Fruit fly (Drosophila melanogaster): ENCODE data around the gene svp.

svp gene

DNA sequence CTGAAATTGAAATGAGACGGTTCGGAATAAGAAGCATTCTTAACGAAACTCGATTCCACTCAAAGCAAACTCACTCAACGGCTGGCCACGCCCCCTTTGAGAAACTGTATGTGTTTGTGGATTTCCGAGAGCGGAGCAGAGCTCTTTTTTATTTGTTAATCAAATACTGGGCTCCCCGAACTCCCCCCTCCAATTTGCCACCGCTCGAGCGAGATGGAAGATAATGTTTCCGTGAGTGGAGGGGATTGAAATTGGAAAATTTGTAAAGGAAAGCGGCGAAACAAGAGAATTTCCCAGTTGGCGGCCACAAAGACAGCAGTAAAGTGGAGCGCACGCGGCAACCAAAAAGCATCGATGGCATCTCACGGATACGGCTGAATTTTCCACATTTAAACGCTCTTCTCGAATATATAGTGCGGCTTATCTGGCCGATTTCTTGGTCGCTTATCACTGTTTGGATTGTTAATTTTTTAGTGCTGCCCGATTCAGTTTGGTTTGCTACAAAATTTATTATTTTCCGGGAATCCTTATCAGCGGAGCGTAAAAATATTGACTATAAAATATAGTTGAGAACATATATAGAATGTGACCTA, 14.0 kb upstream of the svp start:
- TF ChIP-seq pad (GFP tag; optimal IDR thresholded peaks at IDR 0.05): peak; percentile 92
- TF ChIP-seq CG14711 (tag; optimal IDR thresholded peaks at IDR 0.05): no peak

DNA sequence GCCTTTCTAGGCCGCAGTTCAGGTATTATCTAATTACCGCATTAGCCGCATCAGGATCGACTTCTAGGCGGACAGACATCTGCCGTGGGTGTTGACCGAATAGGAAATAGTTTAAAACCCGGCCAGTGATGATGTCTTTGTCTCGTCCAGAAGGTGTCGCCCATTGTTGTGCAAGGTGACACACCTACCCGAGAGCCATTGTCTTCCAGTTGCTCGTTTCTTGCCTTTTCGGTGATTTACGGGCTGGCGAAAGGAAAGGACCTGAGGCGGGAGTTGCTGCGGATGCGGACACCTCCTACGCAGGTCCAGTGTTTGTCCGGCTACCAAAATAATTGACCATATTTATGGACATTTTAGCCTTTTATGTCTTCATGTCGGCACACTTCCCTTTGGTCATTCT, 10.3 kb upstream of the svp start:
- TF ChIP-seq Hr96 (GFP tag; optimal IDR thresholded peaks at IDR 0.05) (no peak), cic (GFP tag; optimal IDR thresholded peaks at IDR 0.05) (no peak), CG7045 (GFP tag; optimal IDR thresholded peaks at IDR 0.05) (no peak), cnc (optimal IDR thresholded peaks at IDR 0.05) (no peak)

DNA sequence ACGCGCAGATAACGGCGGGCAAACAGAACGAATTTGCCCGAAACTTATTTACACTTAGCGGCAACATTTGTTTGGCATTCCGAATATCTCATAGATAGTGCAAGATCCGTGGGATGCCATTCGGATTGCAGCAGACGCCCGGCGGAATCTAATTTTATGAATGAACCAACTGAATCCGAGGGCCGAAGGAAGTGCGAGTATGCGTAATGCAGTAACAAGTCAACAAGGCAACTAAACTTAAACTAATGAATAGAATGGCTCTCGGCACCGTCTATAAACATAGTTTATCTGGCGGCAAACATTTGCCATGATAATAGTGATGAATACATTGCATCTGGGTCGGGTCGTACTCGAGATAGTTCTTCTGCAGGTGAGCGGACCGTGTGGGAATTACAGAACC, 8.3 kb upstream of the svp start:
- TF ChIP-seq ovo (GFP tag; optimal IDR thresholded peaks at IDR 0.05) (no peak), cic (GFP tag; optimal IDR thresholded peaks at IDR 0.05) (no peak), CG5204 (GFP tag; optimal IDR thresholded peaks at IDR 0.05) (no peak), bab1 (GFP tag; optimal IDR thresholded peaks at IDR 0.05) (no peak), Crg-1 (GFP tag; optimal IDR thresholded peaks at IDR 0.05) (no peak), CG7101 (tag; optimal IDR thresholded peaks at IDR 0.05) (no peak), pad (GFP tag; optimal IDR thresholded peaks at IDR 0.05) (no peak), CG11617 (GFP tag; optimal IDR thresholded peaks at IDR 0.05) (no peak), CG12768 (GFP tag; optimal IDR thresholded peaks at IDR 0.05) (no peak)

DNA sequence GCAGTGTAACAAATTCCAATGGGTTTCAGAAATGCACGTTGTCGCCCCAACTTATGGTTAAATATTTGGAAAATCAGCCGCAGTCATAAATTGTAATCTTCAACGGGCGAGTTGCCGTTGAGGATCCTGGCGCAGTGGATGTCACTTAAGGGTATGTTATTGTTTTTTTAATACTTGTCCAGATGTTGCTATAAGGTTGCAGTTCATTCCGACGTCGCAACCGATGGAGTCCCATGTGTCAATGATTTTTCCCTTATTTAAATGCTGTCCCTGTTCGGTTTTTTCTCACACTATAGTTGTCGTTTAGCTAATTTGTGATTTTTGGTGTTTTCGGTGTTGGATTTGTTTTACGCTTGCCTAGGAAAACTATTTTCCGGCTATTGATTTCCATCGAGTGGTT, 7.0 kb upstream of the svp start:
- no peak for TF ChIP-seq Crg-1 (GFP tag; optimal IDR thresholded peaks at IDR 0.05)
- TF ChIP-seq Mnt (GFP tag; optimal IDR thresholded peaks at IDR 0.05): no peak
- TF ChIP-seq CG33017 (tag; optimal IDR thresholded peaks at IDR 0.05): no peak
- TF ChIP-seq ovo (GFP tag; optimal IDR thresholded peaks at IDR 0.05): no peak
- no peak for TF ChIP-seq kay (GFP tag; ENCODE audit: borderline replicate concordance)
- TF ChIP-seq CG7045 (GFP tag; optimal IDR thresholded peaks at IDR 0.05): no peak
- TF ChIP-seq cnc (optimal IDR thresholded peaks at IDR 0.05): no peak
- TF ChIP-seq CG14711 (tag; optimal IDR thresholded peaks at IDR 0.05): no peak
- TF ChIP-seq CG12768 (GFP tag; optimal IDR thresholded peaks at IDR 0.05): no peak
- TF ChIP-seq tj (GFP tag; optimal IDR thresholded peaks at IDR 0.05): no peak
- TF ChIP-seq bab1 (GFP tag; optimal IDR thresholded peaks at IDR 0.05): no peak

DNA sequence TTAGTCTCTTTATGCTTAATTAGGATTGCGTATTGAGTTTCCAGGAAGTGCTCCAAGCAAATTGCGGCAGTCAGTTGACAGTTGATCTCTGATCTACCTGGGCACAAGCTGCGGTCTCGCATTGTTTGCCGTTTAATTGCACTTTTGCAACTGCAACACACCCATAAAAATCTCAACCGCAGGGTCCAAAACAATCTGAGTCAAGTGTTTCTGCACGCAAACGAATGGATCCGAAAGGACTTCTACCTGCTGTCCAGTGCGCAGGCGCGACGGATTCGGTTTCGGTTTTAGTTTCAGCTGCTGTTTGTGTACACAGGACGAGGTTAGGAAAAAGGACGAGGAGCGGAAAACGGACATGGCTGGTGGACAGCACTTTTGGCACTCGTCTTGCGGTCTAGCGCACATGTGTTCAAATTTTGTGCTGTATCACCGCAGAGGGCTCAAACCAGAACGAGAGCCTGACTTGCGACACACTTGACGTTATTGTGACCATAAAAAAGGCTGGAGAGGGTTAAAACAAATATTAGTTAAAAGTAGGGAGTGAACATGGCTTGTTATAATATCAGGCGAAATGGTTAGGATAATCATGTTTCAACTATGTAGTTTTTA, 6.0 kb upstream of the svp start:
- TF ChIP-seq ovo (GFP tag; optimal IDR thresholded peaks at IDR 0.05) (no peak), bab1 (GFP tag; optimal IDR thresholded peaks at IDR 0.05) (no peak), toe (GFP tag; optimal IDR thresholded peaks at IDR 0.05) (no peak), Hr96 (GFP tag; optimal IDR thresholded peaks at IDR 0.05) (no peak), pad (GFP tag; optimal IDR thresholded peaks at IDR 0.05) (no peak), CG7045 (GFP tag; optimal IDR thresholded peaks at IDR 0.05) (no peak), CG14711 (tag; optimal IDR thresholded peaks at IDR 0.05) (no peak)

DNA sequence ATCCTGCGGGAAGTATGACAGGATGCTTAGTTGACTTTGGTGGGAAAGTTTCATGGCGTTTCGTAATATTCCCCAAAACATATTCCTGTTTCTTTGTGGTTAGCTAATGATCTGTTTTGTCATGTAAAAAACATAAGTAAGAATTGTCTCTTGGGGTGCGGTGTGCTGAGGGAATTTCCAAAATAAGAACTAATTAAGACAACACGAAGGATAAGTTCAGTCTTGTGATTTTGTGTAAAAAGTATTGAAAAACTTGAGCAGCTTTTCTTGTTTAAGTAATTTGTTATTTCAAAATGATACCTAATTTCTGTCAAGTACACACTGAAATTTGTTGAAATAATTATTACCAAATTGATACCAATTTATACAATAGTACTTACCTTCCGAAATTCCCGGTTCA, 4.7 kb upstream of the svp start, which contains the start of gene CG3942:
TSS of gene CG3942 (plus strand) at position 301 of the 400 bp plus-strand sequence.
- no peak for TF ChIP-seq CG5204 (GFP tag; optimal IDR thresholded peaks at IDR 0.05)
- TF ChIP-seq CG12768 (GFP tag; optimal IDR thresholded peaks at IDR 0.05): no peak
- TF ChIP-seq Hr96 (GFP tag; optimal IDR thresholded peaks at IDR 0.05): no peak
- TF ChIP-seq CG11617 (GFP tag; optimal IDR thresholded peaks at IDR 0.05): no peak

DNA sequence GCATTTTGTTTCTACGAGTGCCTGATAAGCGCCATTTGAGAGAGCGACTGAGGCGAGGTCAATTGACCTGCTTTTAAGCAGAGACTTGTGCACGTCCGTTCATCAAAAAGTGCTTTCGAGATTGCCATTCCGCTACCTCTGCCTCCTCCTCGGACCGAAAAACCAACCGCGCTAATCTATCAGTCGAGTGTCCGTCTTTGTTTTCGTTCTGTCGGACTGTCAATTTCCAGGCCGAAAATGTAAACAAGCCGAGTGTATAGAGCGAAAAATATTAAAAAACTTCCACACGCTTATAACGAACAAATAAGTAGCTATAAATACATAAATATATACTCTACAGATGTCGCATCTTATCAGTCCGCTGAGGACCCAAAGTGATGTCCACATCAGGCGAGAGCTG, 476 bp downstream of the svp start:
- TF ChIP-seq Clk (GFP tag; optimal IDR thresholded peaks at IDR 0.05): no peak

DNA sequence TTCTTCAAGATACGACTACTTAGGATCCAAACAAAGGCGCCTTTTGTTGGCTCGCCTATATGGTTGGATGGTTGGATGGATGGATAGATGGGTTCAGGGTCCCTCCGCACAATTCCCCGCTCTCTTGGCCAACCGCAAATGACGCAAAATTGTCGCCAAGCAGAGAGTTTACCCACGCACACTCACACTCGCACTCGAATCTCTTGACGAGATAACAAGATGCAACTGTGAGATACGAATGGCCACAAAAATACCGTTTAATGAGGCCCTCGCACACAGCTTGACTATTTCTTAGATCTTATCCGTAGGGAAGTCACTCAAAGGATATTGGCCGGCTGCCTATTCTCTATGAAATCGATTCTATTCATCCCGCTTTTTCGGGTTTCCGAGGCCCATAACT, 1.3 kb downstream of the svp start:
- TF ChIP-seq Crg-1 (GFP tag; optimal IDR thresholded peaks at IDR 0.05): no peak
- TF ChIP-seq cnc (optimal IDR thresholded peaks at IDR 0.05): no peak
- TF ChIP-seq CG12768 (GFP tag; optimal IDR thresholded peaks at IDR 0.05): no peak
- TF ChIP-seq CG14711 (tag; optimal IDR thresholded peaks at IDR 0.05): no peak
- no peak for TF ChIP-seq Mnt (GFP tag; optimal IDR thresholded peaks at IDR 0.05)
- no peak for TF ChIP-seq CG11617 (GFP tag; optimal IDR thresholded peaks at IDR 0.05)
- no peak for TF ChIP-seq CG1620 (GFP tag; optimal IDR thresholded peaks at IDR 0.05)
- TF ChIP-seq ovo (GFP tag; optimal IDR thresholded peaks at IDR 0.05): no peak
- no peak for TF ChIP-seq CG7045 (GFP tag; optimal IDR thresholded peaks at IDR 0.05)
- TF ChIP-seq cic (GFP tag; optimal IDR thresholded peaks at IDR 0.05): no peak

Measured in whole organism, adult.